Fruit fly (Drosophila melanogaster): ENCODE measurements around the gene CG34148.

CG34148 gene

DNA sequence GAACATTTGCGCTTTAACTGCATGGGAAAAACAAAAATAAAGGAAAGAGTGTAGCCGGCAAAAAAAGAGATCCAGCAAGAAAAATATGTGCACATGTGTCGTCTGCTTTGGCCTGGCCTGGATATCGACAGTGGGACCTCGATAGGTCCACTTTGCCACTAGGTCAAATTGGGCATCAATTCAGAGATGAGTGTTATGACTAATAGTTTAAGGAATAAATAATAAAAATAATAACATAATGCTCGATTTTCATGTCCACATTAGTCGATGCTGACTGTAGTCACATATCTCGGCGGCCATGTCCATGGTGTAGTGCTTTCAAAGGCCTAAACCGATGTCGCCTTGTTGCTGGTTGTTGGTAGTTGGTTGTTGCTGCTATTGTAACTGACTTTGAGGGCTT, 19.1 kb upstream of the CG34148 start (continued):
- TF ChIP-seq Hr38 (GFP tag; optimal IDR thresholded peaks at IDR 0.05) (peak; percentile 6), Sox14 (GFP tag; optimal IDR thresholded peaks at IDR 0.05) (peak; percentile 95), CG6854 (GFP tag; optimal IDR thresholded peaks at IDR 0.05) (peak; percentile 80), cyc (GFP tag; optimal IDR thresholded peaks at IDR 0.05) (peak; percentile 85), OdsH (GFP tag; optimal IDR thresholded peaks at IDR 0.05) (peak; percentile 95), CG15336 (GFP tag; IDR thresholded peaks at IDR 0.05) (peak; percentile 98), pdm3 (GFP tag; optimal IDR thresholded peaks at IDR 0.05) (peak; percentile 94), Gug (GFP tag; IDR thresholded peaks at IDR 0.05) (peak; percentile 94), Met (GFP tag; optimal IDR thresholded peaks at IDR 0.05) (peak; percentile 90), Hr4 (GFP tag; optimal IDR thresholded peaks at IDR 0.05) (peak; percentile 94), Ets96B (tag; optimal IDR thresholded peaks at IDR 0.05) (peak; percentile 95), spab (GFP tag; optimal IDR thresholded peaks at IDR 0.05) (peak; percentile 95), Smox (GFP tag; optimal IDR thresholded peaks at IDR 0.05) (peak; percentile 87), lz (GFP tag; optimal IDR thresholded peaks at IDR 0.05) (peak; percentile 90), CG1621 (tag; optimal IDR thresholded peaks at IDR 0.05) (peak; percentile 96), Hr39 (GFP tag; optimal IDR thresholded peaks at IDR 0.05) (peak; percentile 87), eg (GFP tag; IDR thresholded peaks at IDR 0.05) (peak; percentile 96), esn (GFP tag; optimal IDR thresholded peaks at IDR 0.05) (peak; percentile 91), topi (GFP tag; optimal IDR thresholded peaks at IDR 0.05) (peak; percentile 88), CG8319 (GFP tag; optimal IDR thresholded peaks at IDR 0.05) (peak; percentile 82)

DNA sequence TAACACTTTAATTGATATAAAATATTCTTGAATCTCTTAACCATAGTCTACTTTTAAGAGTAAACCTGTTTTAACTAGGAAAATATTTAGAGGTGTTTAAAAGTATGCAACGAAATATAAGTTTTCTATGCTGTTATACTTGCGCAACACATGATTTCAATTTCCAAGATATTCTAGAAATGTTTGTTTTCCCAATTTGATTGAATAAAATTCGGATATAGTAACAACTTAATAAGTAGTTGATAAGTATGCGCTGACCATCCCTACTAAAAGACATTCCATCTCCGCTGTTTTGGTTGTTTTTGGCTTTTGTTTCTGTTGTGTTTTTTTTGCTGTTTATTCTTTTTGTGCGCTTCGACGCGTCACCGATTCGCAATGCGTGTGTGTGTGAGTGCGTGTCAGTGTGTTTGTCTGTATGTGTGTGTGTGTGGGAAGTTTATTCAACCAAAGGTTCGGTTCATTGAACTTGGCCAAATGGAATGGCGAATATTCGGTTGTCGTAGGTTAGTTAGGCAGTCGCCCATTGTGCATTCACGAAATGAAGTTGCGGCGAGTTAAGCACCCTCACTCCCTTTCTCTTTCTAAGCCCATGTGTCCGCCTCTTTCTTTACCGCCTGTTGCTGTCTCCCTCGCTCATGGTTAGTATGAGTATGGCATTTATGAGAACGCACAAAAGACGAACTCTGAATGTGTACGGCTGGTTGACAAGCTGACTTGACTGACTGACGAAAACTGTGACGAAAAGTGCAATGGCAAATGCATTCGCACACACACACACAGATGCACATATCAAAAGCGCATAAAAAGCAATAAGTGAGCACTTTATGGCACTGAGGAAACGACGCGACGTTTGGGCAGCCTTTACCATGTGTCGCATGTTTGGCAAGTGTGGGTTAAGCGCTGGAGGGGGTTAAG, 17.7 kb upstream of the CG34148 start:
- peak; percentile 35 for TF ChIP-seq Met (GFP tag; optimal IDR thresholded peaks at IDR 0.05)
- peak; percentile 19 for TF ChIP-seq achi (GFP tag; optimal IDR thresholded peaks at IDR 0.05)
- TF ChIP-seq fkh (GFP tag; optimal IDR thresholded peaks at IDR 0.05), result no peak
- TF ChIP-seq Gug (GFP tag; IDR thresholded peaks at IDR 0.05), result no peak
- peak; percentile 15 for TF ChIP-seq vri (GFP tag; optimal IDR thresholded peaks at IDR 0.05)
- TF ChIP-seq CG9139 (GFP tag; optimal IDR thresholded peaks at IDR 0.05), result peak; percentile 0
- no peak for TF ChIP-seq Eip75B (GFP tag; optimal IDR thresholded peaks at IDR 0.05)
- TF ChIP-seq CG32006 (GFP tag; optimal IDR thresholded peaks at IDR 0.05), result peak; percentile 43
- TF ChIP-seq CG1621 (tag; optimal IDR thresholded peaks at IDR 0.05), result no peak
- peak in 1 of 2 experiments; percentile 57 for TF ChIP-seq salr (GFP tag; optimal IDR thresholded peaks at IDR 0.05)
- TF ChIP-seq Sox102F (GFP tag; optimal IDR thresholded peaks at IDR 0.05), result no peak
- TF ChIP-seq CG11902 (GFP tag; optimal IDR thresholded peaks at IDR 0.05), result peak; percentile 12
- no peak for TF ChIP-seq fd59A (GFP tag; optimal IDR thresholded peaks at IDR 0.05)
- TF ChIP-seq dsx (GFP tag; optimal IDR thresholded peaks at IDR 0.05; ENCODE audit: poor library complexity, severe bottlenecking), result peak; percentile 10
- peak; percentile 55 for TF ChIP-seq CG6808 (GFP tag; optimal IDR thresholded peaks at IDR 0.05)
- peak; percentile 1 for TF ChIP-seq Eip93F (GFP tag; optimal IDR thresholded peaks at IDR 0.05)
- TF ChIP-seq CG31627 (GFP tag; optimal IDR thresholded peaks at IDR 0.05), result peak; percentile 12
- peak; percentile 36 for TF ChIP-seq Smox (GFP tag; optimal IDR thresholded peaks at IDR 0.05)
- TF ChIP-seq CG34406 (GFP tag; optimal IDR thresholded peaks at IDR 0.05), result peak; percentile 21
- no peak for TF ChIP-seq Hr38 (GFP tag; optimal IDR thresholded peaks at IDR 0.05)
- TF ChIP-seq OdsH (GFP tag; optimal IDR thresholded peaks at IDR 0.05), result peak; percentile 40
- no peak for TF ChIP-seq CG8119 (GFP tag; IDR thresholded peaks at IDR 0.05)
- no peak for TF ChIP-seq CG11294 (GFP tag; IDR thresholded peaks at IDR 0.05)
- peak; percentile 74 for TF ChIP-seq svp (GFP tag)
- no peak for TF ChIP-seq Ets21C (GFP tag; optimal IDR thresholded peaks at IDR 0.05)
- peak; percentile 4 for TF ChIP-seq Lpt (GFP tag; optimal IDR thresholded peaks at IDR 0.05)
- TF ChIP-seq ss (GFP tag; optimal IDR thresholded peaks at IDR 0.05), result peak in 1 of 2 experiments; percentile 33
- TF ChIP-seq CG6854 (GFP tag; optimal IDR thresholded peaks at IDR 0.05), result peak; percentile 78
- peak; percentile 2 for TF ChIP-seq Ets96B (tag; optimal IDR thresholded peaks at IDR 0.05)
- no peak for TF ChIP-seq Sox15 (GFP tag; optimal IDR thresholded peaks at IDR 0.05)
- TF ChIP-seq CG8319 (GFP tag; optimal IDR thresholded peaks at IDR 0.05), result peak; percentile 33
- peak; percentile 44 for TF ChIP-seq pdm3 (GFP tag; optimal IDR thresholded peaks at IDR 0.05)
- no peak for TF ChIP-seq CG6792 (GFP tag; optimal IDR thresholded peaks at IDR 0.05)
- TF ChIP-seq CG7368 (GFP tag; optimal IDR thresholded peaks at IDR 0.05), result peak; percentile 8
- TF ChIP-seq CG10631 (GFP tag; optimal IDR thresholded peaks at IDR 0.05), result peak; percentile 53
- no peak for TF ChIP-seq CG15336 (GFP tag; IDR thresholded peaks at IDR 0.05)
- TF ChIP-seq CG3032 (tag; optimal IDR thresholded peaks at IDR 0.05), result peak; percentile 24
- peak; percentile 38 for TF ChIP-seq cyc (GFP tag; optimal IDR thresholded peaks at IDR 0.05)
